Worm (Caenorhabditis elegans) whole organism, L3 larva: ENCODE measurements around the gene Y66D12A.30.

Experiments used
- ceh-9 ChIP-seq: sonication (generic microtip); optimal IDR thresholded peaks from 2 replicates; lab custom pipeline; 2018; ENCODE audit warnings: missing biosample characterization, missing genetic modification characterization
- fos-1 ChIP-seq: fragments of 150-350 bp; optimal IDR thresholded peaks from 2 replicates; lab custom pipeline; 2014; ENCODE audit warnings: missing biosample characterization, missing genetic modification characterization
- nhr-12 ChIP-seq: fragments of 150-350 bp; optimal IDR thresholded peaks from 2 replicates; lab custom pipeline; 2014; ENCODE audit warnings: missing biosample characterization, missing genetic modification characterization
- pqm-1 ChIP-seq: fragments of 150-350 bp; optimal IDR thresholded peaks from 2 replicates; lab custom pipeline; 2017; ENCODE audit warnings: missing biosample characterization, missing genetic modification characterization, inconsistent platforms
- ztf-4 ChIP-seq: fragments of 150-350 bp; optimal IDR thresholded peaks from 2 replicates; lab custom pipeline; 2014; ENCODE audit warnings: missing biosample characterization, missing genetic modification characterization

ce11 chrIII:11589311-11589710 lies 20.4 kb upstream of the Y66D12A.30 start:
- TF ChIP-seq pqm-1 (tag; lab: Kevin White, UChicago) (no peak), ceh-9 (tag; lab: Kevin White, UChicago) (no peak), nhr-12 (no peak), ztf-4 (no peak), fos-1 (no peak)
